Fruit fly (Drosophila melanogaster): Measurements from ENCODE around the gene CG44194.
A peak's percentile ranks its signal among the peaks of the same experiment; 100 is the strongest.

The CG44194 gene

DNA sequence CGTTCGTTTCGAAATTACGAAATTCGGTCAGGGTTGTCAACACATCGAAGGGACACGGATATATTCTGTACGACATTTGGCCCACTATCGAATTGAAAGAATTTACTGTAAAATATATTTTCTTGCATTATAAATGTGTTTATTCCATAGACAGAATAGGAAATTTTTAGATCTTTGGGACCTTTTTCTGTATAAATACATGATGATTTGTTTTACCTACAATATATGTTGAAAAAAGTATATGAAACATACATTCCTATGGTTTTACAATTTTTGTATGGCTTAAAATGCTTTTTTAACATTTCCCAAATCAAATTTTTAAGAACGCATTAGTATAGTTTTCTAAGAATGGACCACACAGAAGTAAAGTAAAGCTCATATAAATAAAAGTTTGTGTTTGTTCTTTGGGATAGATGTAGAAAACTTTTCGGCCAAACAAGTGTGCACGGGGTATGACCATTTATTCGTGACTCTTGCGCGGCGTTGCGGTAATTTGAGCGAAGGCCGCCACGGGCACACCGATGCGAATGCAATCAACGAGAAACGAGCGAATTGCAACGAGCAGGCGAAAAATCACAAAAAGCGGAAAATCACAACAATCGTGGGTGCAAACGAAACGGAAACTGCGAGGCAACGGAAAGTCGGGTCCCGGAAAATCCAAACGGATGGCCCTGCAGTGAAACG lies at the start of gene CG44194, which contains the start of the genes CG17327 and CG7518:
TSS of gene CG44194 (minus strand) at position 177 of the 684 bp plus-strand sequence.
TSS of gene CG17327 (minus strand) at position 177 of the 684 bp plus-strand sequence.
TSS of gene CG7518 (plus strand) at position 540 of the 684 bp plus-strand sequence.
- TF ChIP-seq CG8159 (tag; optimal IDR thresholded peaks at IDR 0.05), result no peak
- TF ChIP-seq CG4496 (GFP tag; IDR thresholded peaks at IDR 0.05), result 0 out of 3 replicates have a peak, but pooled peaks have one; percentile 11
- 0 out of 2 replicates have a peak, but pooled peaks have one; percentile 15 for TF ChIP-seq Ets98B (GFP tag; IDR thresholded peaks at IDR 0.05)

DNA sequence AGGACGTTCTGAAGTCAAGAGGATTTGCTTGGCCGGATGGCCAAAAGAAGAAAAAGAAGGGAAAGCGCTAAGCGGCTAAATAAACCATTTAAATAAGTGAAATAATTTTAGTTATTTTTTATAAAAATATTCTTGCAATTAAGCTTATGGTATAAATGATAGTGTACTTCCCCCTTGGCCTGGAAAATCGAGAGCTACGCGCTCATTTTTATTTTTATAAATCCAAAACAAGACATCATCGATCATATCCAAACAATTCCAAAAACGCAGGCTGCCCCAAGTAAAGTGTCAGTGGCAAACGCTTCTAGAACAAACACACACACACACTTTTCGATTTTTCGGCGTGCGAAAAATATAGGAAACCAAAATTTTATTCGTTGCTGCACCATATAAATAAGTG lies 46.9 kb upstream of the CG44194 start, which contains the start of gene Hsc70-2:
TSS of gene Hsc70-2 (plus strand) at position 301 of the 400 bp plus-strand sequence.
- TF ChIP-seq Pif1B (GFP tag; optimal IDR thresholded peaks at IDR 0.05) (no peak), gl (tag; optimal IDR thresholded peaks at IDR 0.05) (no peak), CG8159 (tag; optimal IDR thresholded peaks at IDR 0.05) (no peak), CG15710 (tag; optimal IDR thresholded peaks at IDR 0.05) (no peak), CG17806 (tag; optimal IDR thresholded peaks at IDR 0.05) (no peak), CG34367 (tag; optimal IDR thresholded peaks at IDR 0.05) (no peak), CG4496 (GFP tag; IDR thresholded peaks at IDR 0.05) (no peak), fd96Ca (GFP tag; IDR thresholded peaks at IDR 0.05) (no peak), Snoo (tag; optimal IDR thresholded peaks at IDR 0.05) (no peak), D1 (tag; optimal IDR thresholded peaks at IDR 0.05) (no peak), CG8301 (tag; optimal IDR thresholded peaks at IDR 0.05) (no peak), Pif1A (GFP tag; optimal IDR thresholded peaks at IDR 0.05) (no peak), CG13204 (GFP tag; optimal IDR thresholded peaks at IDR 0.05) (no peak), CG14655 (GFP tag; optimal IDR thresholded peaks at IDR 0.05) (no peak), EcR (GFP tag; optimal IDR thresholded peaks at IDR 0.05) (no peak)

DNA sequence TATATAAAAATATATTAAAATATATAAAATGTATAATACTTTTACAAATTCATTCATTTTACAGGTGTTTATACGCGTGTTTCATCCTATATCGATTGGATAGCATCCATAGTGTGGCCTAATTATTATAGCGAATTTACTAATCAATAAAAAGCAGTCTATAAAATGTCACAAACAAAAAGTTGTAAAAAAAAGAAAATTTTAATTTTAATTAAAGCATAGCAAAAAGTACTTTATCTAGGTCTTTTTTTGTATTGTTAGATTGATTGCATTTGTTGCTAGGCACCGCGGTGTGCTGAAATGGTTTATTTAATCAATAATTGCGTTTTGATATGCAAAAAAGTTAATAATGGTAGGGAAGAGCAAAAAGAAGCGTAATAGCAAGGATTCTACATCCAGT lies 46.3 kb upstream of the CG44194 start, which contains the start of gene CG45122:
TSS of gene CG45122 (plus strand) at position 301 of the 400 bp plus-strand sequence.
- no peak for TF ChIP-seq CG8301 (tag; optimal IDR thresholded peaks at IDR 0.05)
- TF ChIP-seq Snoo (tag; optimal IDR thresholded peaks at IDR 0.05), result no peak
- TF ChIP-seq CG14655 (GFP tag; optimal IDR thresholded peaks at IDR 0.05), result no peak
- no peak for TF ChIP-seq CG12605 (GFP tag; IDR thresholded peaks at IDR 0.05)

DNA sequence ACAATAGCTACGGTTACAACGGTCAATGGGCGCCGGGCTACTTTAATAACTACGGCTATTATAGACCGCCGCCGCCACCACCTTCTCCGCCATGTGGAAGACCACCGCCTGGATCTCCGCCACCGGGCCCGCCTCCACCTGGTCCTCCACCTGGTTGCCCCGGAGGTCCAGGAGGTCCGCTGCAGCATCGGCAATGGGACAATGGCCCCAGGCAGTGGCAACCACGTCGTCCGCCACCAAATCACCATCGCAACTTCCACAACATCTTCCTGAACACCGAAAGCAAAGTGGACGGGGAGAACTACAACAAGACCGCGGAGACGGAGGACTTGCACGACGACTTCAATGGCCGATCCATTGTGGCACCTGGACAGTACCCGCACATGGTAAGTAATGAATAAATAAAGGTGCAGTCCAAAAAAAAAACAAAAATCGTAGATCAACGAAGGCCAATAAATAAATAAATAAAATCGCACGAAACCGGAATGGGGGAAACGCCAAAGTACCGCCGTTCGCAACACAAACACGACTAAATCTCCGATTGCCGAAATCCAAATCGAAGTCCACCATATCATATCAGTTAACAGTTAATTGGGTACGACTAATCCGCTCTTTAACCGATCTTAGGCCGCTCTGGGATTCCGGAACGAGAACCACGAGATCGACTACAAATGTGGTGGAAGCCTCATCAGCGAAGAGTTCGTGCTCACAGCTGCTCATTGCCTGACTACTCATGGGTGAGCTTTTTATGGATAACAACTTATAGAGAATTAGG lies 44.9 kb upstream of the CG44194 start, which contains the start of gene snk:
TSS of gene snk (minus strand) at position 513 of the 775 bp plus-strand sequence.
- TF ChIP-seq Snoo (tag; optimal IDR thresholded peaks at IDR 0.05) (no peak), fd96Ca (GFP tag; IDR thresholded peaks at IDR 0.05) (0 out of 3 replicates have a peak, but pooled peaks have one; percentile 6), D1 (tag; optimal IDR thresholded peaks at IDR 0.05) (no peak), CG8301 (tag; optimal IDR thresholded peaks at IDR 0.05) (no peak)

DNA sequence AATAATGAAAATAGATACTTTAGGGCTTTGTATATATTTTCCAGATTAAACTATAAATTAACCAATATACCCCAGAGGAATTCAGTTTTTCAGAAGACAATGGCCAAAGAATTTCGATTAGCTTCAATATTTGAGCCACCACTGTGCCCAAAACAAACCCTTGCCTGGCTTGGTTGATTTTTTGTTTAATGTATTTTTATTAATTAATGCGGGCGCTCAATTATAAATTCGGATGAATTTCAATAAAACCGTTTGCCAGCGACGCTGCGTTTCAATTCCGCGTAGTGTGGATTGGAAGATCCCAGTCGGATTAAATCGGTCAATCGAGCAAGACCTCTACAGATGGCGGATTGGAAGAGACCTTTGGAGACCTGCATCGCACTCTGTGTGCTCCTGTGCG lies 44.2 kb upstream of the CG44194 start, which contains the start of gene CG11670:
TSS of gene CG11670 (plus strand) at position 301 of the 400 bp plus-strand sequence.
- TF ChIP-seq EcR (GFP tag; optimal IDR thresholded peaks at IDR 0.05) (no peak), gl (tag; optimal IDR thresholded peaks at IDR 0.05) (no peak), Pif1B (GFP tag; optimal IDR thresholded peaks at IDR 0.05) (no peak), CG8159 (tag; optimal IDR thresholded peaks at IDR 0.05) (no peak), CG9948 (tag; optimal IDR thresholded peaks at IDR 0.05) (no peak), CG12605 (GFP tag; IDR thresholded peaks at IDR 0.05) (no peak), CG4496 (GFP tag; IDR thresholded peaks at IDR 0.05) (no peak), D1 (tag; optimal IDR thresholded peaks at IDR 0.05) (no peak), CG10348 (GFP tag; IDR thresholded peaks at IDR 0.05) (no peak), CG8301 (tag; optimal IDR thresholded peaks at IDR 0.05) (no peak), CG14655 (GFP tag; optimal IDR thresholded peaks at IDR 0.05) (no peak), fd96Ca (GFP tag; IDR thresholded peaks at IDR 0.05) (no peak), Pif1A (GFP tag; optimal IDR thresholded peaks at IDR 0.05) (no peak), CG13204 (GFP tag; optimal IDR thresholded peaks at IDR 0.05) (no peak), Snoo (tag; optimal IDR thresholded peaks at IDR 0.05) (no peak)

DNA sequence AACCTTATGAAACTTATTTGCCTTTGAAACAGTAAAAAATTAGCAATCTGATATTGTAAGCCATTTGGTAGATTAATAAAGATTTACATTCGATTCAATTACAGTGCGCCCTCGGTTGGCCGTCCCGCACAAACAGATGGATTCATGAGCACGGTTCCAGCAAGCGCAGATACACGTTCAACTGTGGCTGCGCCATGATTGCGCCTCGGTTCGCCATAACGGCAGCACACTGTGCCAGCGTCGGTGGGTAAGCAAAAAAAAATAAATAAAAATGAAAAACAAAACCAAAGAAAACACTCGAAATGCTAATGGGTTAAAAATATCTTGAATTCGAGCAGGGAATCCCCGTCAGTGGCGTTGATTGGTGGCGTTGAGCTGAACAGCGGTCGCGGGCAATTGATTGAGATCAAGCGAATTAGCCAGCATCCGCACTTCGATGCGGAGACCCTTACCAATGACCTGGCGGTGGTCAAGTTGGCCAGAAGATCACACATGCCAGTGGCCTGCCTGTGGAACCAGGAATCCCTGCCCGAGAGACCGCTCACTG lies 41.6 kb upstream of the CG44194 start:
- TF ChIP-seq CG8301 (tag; optimal IDR thresholded peaks at IDR 0.05) (no peak), CG4496 (GFP tag; IDR thresholded peaks at IDR 0.05) (peak; percentile 49; the same call in 2 of the 3 replicates), Pif1B (GFP tag; optimal IDR thresholded peaks at IDR 0.05) (no peak), EcR (GFP tag; optimal IDR thresholded peaks at IDR 0.05) (no peak), gl (tag; optimal IDR thresholded peaks at IDR 0.05) (no peak), CG9948 (tag; optimal IDR thresholded peaks at IDR 0.05) (no peak), Ets98B (GFP tag; IDR thresholded peaks at IDR 0.05) (0 out of 2 replicates have a peak, but pooled peaks have one; percentile 16), CG10348 (GFP tag; IDR thresholded peaks at IDR 0.05) (no peak), Snoo (tag; optimal IDR thresholded peaks at IDR 0.05) (no peak), CG13204 (GFP tag; optimal IDR thresholded peaks at IDR 0.05) (no peak), fd96Ca (GFP tag; IDR thresholded peaks at IDR 0.05) (0 out of 3 replicates have a peak, but pooled peaks have one; percentile 38), CG34367 (tag; optimal IDR thresholded peaks at IDR 0.05) (no peak), CG14655 (GFP tag; optimal IDR thresholded peaks at IDR 0.05) (no peak), CG15710 (tag; optimal IDR thresholded peaks at IDR 0.05) (peak; percentile 22), rn (GFP tag; IDR thresholded peaks at IDR 0.05) (no peak), CG12605 (GFP tag; IDR thresholded peaks at IDR 0.05) (no peak), Pif1A (GFP tag; optimal IDR thresholded peaks at IDR 0.05) (no peak), D1 (tag; optimal IDR thresholded peaks at IDR 0.05) (no peak), CG32121 (GFP tag; IDR thresholded peaks at IDR 0.05) (no peak), CG17806 (tag; optimal IDR thresholded peaks at IDR 0.05) (no peak), CG8159 (tag; optimal IDR thresholded peaks at IDR 0.05) (no peak)
